Worm (Caenorhabditis elegans) whole organism, L3 larva: Measurements from ENCODE around the gene ZK673.11.

ENCODE experiments used
- R02D3.7 ChIP-seq: fragments of 150-350 bp; optimal IDR thresholded peaks from 2 replicates; lab custom pipeline; 2014; ENCODE audit warnings: missing biosample characterization, missing genetic modification characterization
- ZK546.5 ChIP-seq: sonication (generic microtip); optimal IDR thresholded peaks from 2 replicates; lab custom pipeline; 2017; ENCODE audit warnings: missing biosample characterization, missing genetic modification characterization
- aly-2 ChIP-seq: fragments of 150-350 bp; optimal IDR thresholded peaks from 2 replicates; lab custom pipeline; 2014; ENCODE audit warnings: missing biosample characterization, missing genetic modification characterization
- ama-1 ChIP-seq: fragments of 150-350 bp; optimal IDR thresholded peaks from 2 replicates; lab custom pipeline; 2018
- ceh-16 ChIP-seq: sonication (generic microtip); optimal IDR thresholded peaks from 2 replicates; lab custom pipeline; 2017; ENCODE audit warnings: missing biosample characterization, missing genetic modification characterization
- ceh-28 ChIP-seq: fragments of 150-350 bp; optimal IDR thresholded peaks from 2 replicates; lab custom pipeline; 2014; ENCODE audit warnings: missing biosample characterization, missing genetic modification reagents, missing genetic modification characterization
- ceh-82 ChIP-seq: fragments of 150-350 bp; optimal IDR thresholded peaks from 2 replicates; lab custom pipeline; 2014; ENCODE audit warnings: missing biosample characterization, missing genetic modification characterization
- ceh-9 ChIP-seq: sonication (generic microtip); optimal IDR thresholded peaks from 2 replicates; lab custom pipeline; 2018; ENCODE audit warnings: missing biosample characterization, missing genetic modification characterization
- daf-12 ChIP-seq: fragments of 150-350 bp; optimal IDR thresholded peaks from 2 replicates; lab custom pipeline; 2014; ENCODE audit warnings: missing biosample characterization, missing genetic modification reagents, missing genetic modification characterization
- egl-27 ChIP-seq: sonication (generic microtip); optimal IDR thresholded peaks from 4 replicates; lab custom pipeline; 2017; ENCODE audit warnings: missing biosample characterization, missing genetic modification reagents, missing genetic modification characterization
- egl-5 ChIP-seq: fragments of 150-350 bp; optimal IDR thresholded peaks from 2 replicates; lab custom pipeline; 2017; ENCODE audit warnings: missing biosample characterization, missing genetic modification reagents, missing genetic modification characterization, inconsistent platforms
- elt-1 ChIP-seq: fragments of 150-350 bp; optimal IDR thresholded peaks from 2 replicates; lab custom pipeline; 2014; ENCODE audit warnings: missing biosample characterization, missing genetic modification characterization
- elt-2 ChIP-seq: sonication (generic microtip); optimal IDR thresholded peaks from 2 replicates; lab custom pipeline; 2016; ENCODE audit warnings: missing genetic modification reagents, mild to moderate bottlenecking, missing genetic modification characterization, missing compliant biosample characterization
- elt-3 ChIP-seq, 3 experiments: fragments of 150-350 bp in 1 of 3; sonication (generic microtip) in 2 of 3; optimal IDR thresholded peaks; 2 replicates in 2 of 3; 4 replicates in 1 of 3; lab custom pipeline; 2014 to 2017; ENCODE audit warnings: missing biosample characterization in 3 of 3, missing genetic modification characterization in 3 of 3
- eor-1 ChIP-seq, 2 experiments: fragments of 150-350 bp; optimal IDR thresholded peaks; 2 replicates each; lab custom pipeline; 2014 to 2018; ENCODE audit warnings: missing biosample characterization in 2 of 2, missing genetic modification characterization in 2 of 2
- fkh-10 ChIP-seq: sonication (generic microtip); optimal IDR thresholded peaks from 2 replicates; lab custom pipeline; 2017; ENCODE audit warnings: missing biosample characterization, missing genetic modification reagents, missing genetic modification characterization
- fkh-2 ChIP-seq: fragments of 150-350 bp; optimal IDR thresholded peaks from 2 replicates; lab custom pipeline; 2014; ENCODE audit warnings: missing biosample characterization, missing genetic modification reagents, missing genetic modification characterization
- fos-1 ChIP-seq: fragments of 150-350 bp; optimal IDR thresholded peaks from 2 replicates; lab custom pipeline; 2014; ENCODE audit warnings: missing biosample characterization, missing genetic modification characterization
- hmg-11 ChIP-seq: sonication (generic microtip); optimal IDR thresholded peaks from 2 replicates; lab custom pipeline; 2016; ENCODE audit warnings: missing genetic modification characterization, missing compliant biosample characterization
- jun-1 ChIP-seq: fragments of 150-350 bp; optimal IDR thresholded peaks from 2 replicates; lab custom pipeline; 2014; ENCODE audit warnings: missing biosample characterization, missing genetic modification reagents, missing genetic modification characterization
- lin-15B ChIP-seq: fragments of 150-350 bp; optimal IDR thresholded peaks from 2 replicates; lab custom pipeline; 2014; ENCODE audit warnings: missing biosample characterization, missing genetic modification characterization
- lin-39 ChIP-seq: fragments of 150-350 bp; optimal IDR thresholded peaks from 2 replicates; lab custom pipeline; 2018; ENCODE audit warnings: missing biosample characterization, missing genetic modification reagents, missing genetic modification characterization
- lsy-12 ChIP-seq: sonication (generic microtip); optimal IDR thresholded peaks from 2 replicates; lab custom pipeline; 2016; ENCODE audit warnings: mild to moderate bottlenecking, missing genetic modification characterization, missing compliant biosample characterization
- mdl-1 ChIP-seq: fragments of 150-350 bp; optimal IDR thresholded peaks from 2 replicates; lab custom pipeline; 2014; ENCODE audit warnings: missing biosample characterization, missing genetic modification characterization
- mml-1 ChIP-seq: fragments of 150-350 bp; sonication (generic microtip); optimal IDR thresholded peaks from 3 replicates; lab custom pipeline; 2014; ENCODE audit warnings: missing biosample characterization, missing genetic modification characterization
- nfya-1 ChIP-seq: sonication (generic microtip); optimal IDR thresholded peaks from 2 replicates; lab custom pipeline; 2017; ENCODE audit warnings: missing genetic modification characterization, mild to moderate bottlenecking, missing compliant biosample characterization, antibody characterized with exemption, moderate library complexity; ENCODE audit not compliant: insufficient read depth
- nhr-11 ChIP-seq: fragments of 150-350 bp; optimal IDR thresholded peaks from 2 replicates; lab custom pipeline; 2014; ENCODE audit warnings: missing biosample characterization, missing genetic modification characterization
- nhr-12 ChIP-seq: fragments of 150-350 bp; optimal IDR thresholded peaks from 2 replicates; lab custom pipeline; 2014; ENCODE audit warnings: missing biosample characterization, missing genetic modification characterization
- nhr-23 ChIP-seq: fragments of 150-350 bp; optimal IDR thresholded peaks from 2 replicates; lab custom pipeline; 2014; ENCODE audit warnings: missing biosample characterization, missing genetic modification reagents, missing genetic modification characterization
- nhr-237 ChIP-seq: fragments of 150-350 bp; optimal IDR thresholded peaks from 2 replicates; lab custom pipeline; 2014; ENCODE audit warnings: missing biosample characterization, missing genetic modification characterization
- nhr-25 ChIP-seq: sonication (generic microtip); optimal IDR thresholded peaks from 2 replicates; lab custom pipeline; 2017; ENCODE audit warnings: missing biosample characterization, missing genetic modification characterization
- nhr-28 ChIP-seq: fragments of 150-350 bp; optimal IDR thresholded peaks from 2 replicates; lab custom pipeline; 2014; ENCODE audit warnings: missing biosample characterization, missing genetic modification characterization
- nhr-43 ChIP-seq: sonication (generic microtip); optimal IDR thresholded peaks from 2 replicates; lab custom pipeline; 2016; ENCODE audit warnings: mild to moderate bottlenecking, missing genetic modification characterization, missing compliant biosample characterization; ENCODE audit not compliant: poor library complexity, severe bottlenecking
- nhr-67 ChIP-seq: fragments of 150-350 bp; optimal IDR thresholded peaks from 2 replicates; lab custom pipeline; 2014; ENCODE audit warnings: missing biosample characterization, missing genetic modification characterization
- nhr-76 ChIP-seq: fragments of 150-350 bp; sonication (generic microtip); optimal IDR thresholded peaks from 5 replicates; lab custom pipeline; 2014; ENCODE audit warnings: missing biosample characterization, missing genetic modification characterization
- nhr-77 ChIP-seq: fragments of 150-350 bp; optimal IDR thresholded peaks from 2 replicates; lab custom pipeline; 2014; ENCODE audit warnings: missing biosample characterization, missing genetic modification characterization
- pha-4 ChIP-seq: fragments of 150-350 bp; optimal IDR thresholded peaks from 2 replicates; lab custom pipeline; 2014; ENCODE audit warnings: missing biosample characterization, missing genetic modification reagents, missing genetic modification characterization
- pqm-1 ChIP-seq: fragments of 150-350 bp; optimal IDR thresholded peaks from 2 replicates; lab custom pipeline; 2017; ENCODE audit warnings: missing biosample characterization, missing genetic modification characterization, inconsistent platforms
- sea-2 ChIP-seq: fragments of 150-350 bp; sonication (generic microtip); optimal IDR thresholded peaks from 4 replicates; lab custom pipeline; 2014; ENCODE audit warnings: missing biosample characterization, missing genetic modification reagents, missing genetic modification characterization
- skn-1 ChIP-seq: fragments of 150-350 bp; optimal IDR thresholded peaks from 2 replicates; lab custom pipeline; 2014; ENCODE audit warnings: missing biosample characterization, missing genetic modification characterization
- snpc-4 ChIP-seq: fragments of 150-350 bp; optimal IDR thresholded peaks from 2 replicates; lab custom pipeline; 2014; ENCODE audit warnings: missing biosample characterization, missing genetic modification characterization
- tbx-2 ChIP-seq: sonication (generic microtip); optimal IDR thresholded peaks from 2 replicates; lab custom pipeline; 2016; ENCODE audit warnings: mild to moderate bottlenecking, missing genetic modification characterization, missing compliant biosample characterization
- unc-39 ChIP-seq: sonication (generic microtip); optimal IDR thresholded peaks from 4 replicates; lab custom pipeline; 2017; ENCODE audit warnings: missing biosample characterization, missing genetic modification characterization
- unc-62 ChIP-seq: fragments of 150-350 bp; sonication (generic microtip); optimal IDR thresholded peaks from 4 replicates; lab custom pipeline; 2014; ENCODE audit warnings: missing biosample characterization, missing genetic modification reagents, missing genetic modification characterization
- zag-1 ChIP-seq: fragments of 150-350 bp; optimal IDR thresholded peaks from 2 replicates; lab custom pipeline; 2014; ENCODE audit warnings: missing biosample characterization, missing genetic modification characterization
- ztf-11 ChIP-seq: fragments of 150-350 bp; optimal IDR thresholded peaks from 2 replicates; lab custom pipeline; 2014; ENCODE audit warnings: missing biosample characterization, missing genetic modification characterization
- ztf-4 ChIP-seq: fragments of 150-350 bp; optimal IDR thresholded peaks from 2 replicates; lab custom pipeline; 2014; ENCODE audit warnings: missing biosample characterization, missing genetic modification characterization

ZK673.11 gene

ce11 chrII:10502491-10503063, 45.5 kb downstream of the ZK673.11 start, which contains the start of gene myrf-1:
Gene myrf-1, minus strand, starts transcription at chrII:10502541.
- TF ChIP-seq egl-5: peak; percentile 85
- TF ChIP-seq ztf-11 (tag; lab: Kevin White, UChicago): no peak
- TF ChIP-seq fkh-2 (tag; lab: Kevin White, UChicago): no peak
- TF ChIP-seq nfya-1: peak; percentile 90
- peak; percentile 3 for TF ChIP-seq nhr-67 (tag; lab: Kevin White, UChicago)
- peak; percentile 91 for TF ChIP-seq nhr-23 (tag; lab: Kevin White, UChicago)
- TF ChIP-seq pqm-1 (tag; lab: Kevin White, UChicago): peak; percentile 8
- peak; percentile 92 for TF ChIP-seq lsy-12 (tag; lab: Kevin White, UChicago)
- peak; percentile 83 for TF ChIP-seq unc-62
- TF ChIP-seq sea-2 (GFP tag; lab: Kevin White, UChicago): peak; percentile 39
- TF ChIP-seq zag-1 (tag; lab: Kevin White, UChicago): peak; percentile 57
- TF ChIP-seq mdl-1 (tag; lab: Kevin White, UChicago): peak; percentile 70
- TF ChIP-seq elt-2 (tag; lab: Kevin White, UChicago): peak; percentile 80
- no peak for TF ChIP-seq eor-1 (tag; optimal IDR thresholded peaks at IDR 0.05; lab: Kevin White, UChicago)
- TF ChIP-seq ceh-28: peak; percentile 84
- TF ChIP-seq lin-39 (tag; lab: Kevin White, UChicago): peak; percentile 96
- TF ChIP-seq ceh-16 (tag; lab: Kevin White, UChicago): no peak
- TF ChIP-seq nhr-237 (tag; lab: Kevin White, UChicago): no peak
- TF ChIP-seq hmg-11: peak; percentile 99
- TF ChIP-seq ZK546.5 (tag; lab: Kevin White, UChicago): no peak
- peak; percentile 56 for TF ChIP-seq elt-1
- peak; percentile 48 for TF ChIP-seq fos-1 (tag; lab: Kevin White, UChicago)
- peak; percentile 53 for TF ChIP-seq R02D3.7
- TF ChIP-seq jun-1 (tag; lab: Kevin White, UChicago): peak; percentile 62
- TF ChIP-seq ceh-9 (tag; lab: Kevin White, UChicago): no peak
- peak; percentile 88 for TF ChIP-seq tbx-2 (tag; lab: Kevin White, UChicago)
- TF ChIP-seq ceh-82 (tag; lab: Kevin White, UChicago): peak; percentile 43
- peak; percentile 61 for TF ChIP-seq skn-1 (tag; lab: Kevin White, UChicago)
- no peak for TF ChIP-seq unc-39 (tag; lab: Kevin White, UChicago)
- TF ChIP-seq nhr-77 (tag; lab: Kevin White, UChicago): peak; percentile 47
- no peak for TF ChIP-seq nhr-28 (tag; lab: Kevin White, UChicago)
- TF ChIP-seq nhr-76 (tag; lab: Kevin White, UChicago): no peak
- no peak for TF ChIP-seq mml-1
- peak; percentile 74 for TF ChIP-seq nhr-43 (tag; lab: Kevin White, UChicago)
- TF ChIP-seq ama-1 (lab: Kevin White, UChicago): peak; percentile 67
- no peak for TF ChIP-seq egl-27 (tag; lab: Kevin White, UChicago)
- TF ChIP-seq nhr-25 (tag; lab: Kevin White, UChicago): peak; percentile 77
- peak in 2 of 3 experiments; percentile 18 to 35 for TF ChIP-seq elt-3 (tag; optimal IDR thresholded peaks at IDR 0.05; lab: Kevin White, UChicago)
- peak; percentile 87 for TF ChIP-seq nhr-11 (tag; lab: Kevin White, UChicago)
- TF ChIP-seq lin-15B (tag; lab: Kevin White, UChicago): peak; percentile 64
- no peak for TF ChIP-seq aly-2 (tag; lab: Kevin White, UChicago)
- peak; percentile 92 for TF ChIP-seq pha-4 (tag; lab: Kevin White, UChicago)
- no peak for TF ChIP-seq nhr-12
- no peak for TF ChIP-seq daf-12 (tag; lab: Kevin White, UChicago)
- TF ChIP-seq ztf-4 (tag; lab: Kevin White, UChicago): no peak
- TF ChIP-seq fkh-10 (GFP tag; lab: Kevin White, UChicago): peak; percentile 17
- TF ChIP-seq snpc-4 (tag; lab: Kevin White, UChicago): peak; percentile 33
